Worm (Caenorhabditis elegans): ENCODE results near the gene oac-51.

The oac-51 gene

DNA sequence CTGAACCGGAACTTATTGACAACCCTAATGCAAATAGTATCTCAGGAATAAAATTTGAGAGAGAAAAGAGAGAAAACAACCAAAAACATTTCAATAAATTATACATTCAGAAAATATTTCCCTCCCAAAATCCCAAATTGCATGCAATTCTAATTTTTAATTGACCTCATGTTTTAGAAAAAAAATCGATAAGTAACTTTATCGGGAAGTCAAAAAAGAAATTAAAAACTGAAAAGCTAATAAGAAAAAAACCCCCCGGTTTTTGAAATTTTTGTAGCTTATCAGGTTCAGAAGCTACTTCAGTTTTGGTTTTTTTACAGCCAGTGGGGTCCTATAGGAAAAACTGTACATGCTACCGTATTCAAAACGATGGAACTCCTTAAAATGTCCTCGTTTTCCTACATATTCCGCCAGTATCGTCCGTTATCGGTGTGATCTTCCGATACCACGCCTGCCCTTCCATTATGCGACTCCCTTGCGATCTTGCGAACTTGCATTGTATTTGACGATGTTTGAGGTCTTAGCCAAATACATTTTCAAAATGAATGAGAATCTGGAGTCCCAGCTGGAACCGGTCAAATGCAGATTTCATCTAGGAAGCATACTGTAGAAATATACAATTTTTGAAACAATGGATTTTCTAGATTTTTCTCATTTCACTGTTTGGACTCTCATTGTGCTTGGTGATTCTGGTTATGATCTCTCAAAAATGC is at the start of gene oac-51, which contains the start of gene W03B1.3:
Gene oac-51, plus strand, starts transcription at position 663 of the 713 bp plus-strand sequence.
Gene W03B1.3, minus strand, starts transcription at position 101 of the 713 bp plus-strand sequence.
- TF ChIP-seq ets-7 (tag; optimal IDR thresholded peaks at IDR 0.05), result no peak
- no peak for TF ChIP-seq hnd-1 (tag; optimal IDR thresholded peaks at IDR 0.05)
- no peak for TF ChIP-seq hmg-4 (GFP tag; optimal IDR thresholded peaks at IDR 0.05)
- no peak for TF ChIP-seq tra-4 (tag; optimal IDR thresholded peaks at IDR 0.05)
- no peak for TF ChIP-seq scrt-1 (GFP tag; IDR thresholded peaks at IDR 0.05)
- no peak for TF ChIP-seq pes-1 (GFP tag; IDR thresholded peaks at IDR 0.05)
- TF ChIP-seq aly-1 (tag; optimal IDR thresholded peaks at IDR 0.05), result no peak
- TF ChIP-seq ama-1 (optimal IDR thresholded peaks at IDR 0.05), result no peak
- TF ChIP-seq tbx-37 (GFP tag; conservative IDR thresholded peaks at IDR 0.05), result no peak
- no peak for TF ChIP-seq B0310.2 (tag; optimal IDR thresholded peaks at IDR 0.05)

DNA sequence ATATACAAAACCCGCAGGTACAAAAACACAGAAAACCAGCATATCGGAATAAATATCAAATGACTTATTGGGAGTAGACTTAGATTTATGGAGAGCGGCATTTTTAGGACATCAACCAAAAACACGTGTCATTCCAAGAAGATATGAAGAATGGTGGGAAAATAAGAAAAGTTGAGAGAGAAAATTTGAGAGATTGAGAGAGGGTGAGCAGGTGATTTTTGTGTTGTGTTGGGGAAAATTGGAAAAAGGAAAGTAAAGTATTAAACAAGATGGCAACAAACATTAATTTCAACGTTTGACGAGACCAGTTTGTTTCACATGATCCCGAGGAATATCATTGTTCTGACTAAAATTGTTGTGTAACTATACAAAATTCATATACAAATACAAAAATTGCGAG is 48.3 kb upstream of the oac-51 start, which contains the start of gene srv-4:
Gene srv-4, minus strand, starts transcription at position 101 of the 400 bp plus-strand sequence.
- TF ChIP-seq hmbx-1 (tag; optimal IDR thresholded peaks at IDR 0.05), result no peak
- no peak for TF ChIP-seq F13C5.2 (tag; optimal IDR thresholded peaks at IDR 0.05)
- no peak for TF ChIP-seq tra-4 (tag; optimal IDR thresholded peaks at IDR 0.05)
- TF ChIP-seq scrt-1 (GFP tag; IDR thresholded peaks at IDR 0.05), result no peak
- no peak for TF ChIP-seq sea-1 (GFP tag; conservative IDR thresholded peaks at IDR 0.05)
- TF ChIP-seq flt-1 (GFP tag; IDR thresholded peaks at IDR 0.05), result no peak
- TF ChIP-seq ceh-36 (tag; optimal IDR thresholded peaks at IDR 0.05), result no peak
- TF ChIP-seq aly-1 (tag; optimal IDR thresholded peaks at IDR 0.05), result no peak
- no peak for TF ChIP-seq tbx-37 (GFP tag; conservative IDR thresholded peaks at IDR 0.05)
- TF ChIP-seq pes-1 (GFP tag; IDR thresholded peaks at IDR 0.05), result no peak
- TF ChIP-seq tbx-11 (GFP tag; IDR thresholded peaks at IDR 0.05), result no peak
- no peak for TF ChIP-seq ceh-13 (GFP tag; optimal IDR thresholded peaks at IDR 0.05)
- TF ChIP-seq hnd-1 (tag; optimal IDR thresholded peaks at IDR 0.05), result no peak
- TF ChIP-seq ama-1 (optimal IDR thresholded peaks at IDR 0.05), result no peak
- no peak for TF ChIP-seq ets-7 (tag; optimal IDR thresholded peaks at IDR 0.05)
- no peak for TF ChIP-seq hmg-4 (GFP tag; optimal IDR thresholded peaks at IDR 0.05)
- TF ChIP-seq B0310.2 (tag; optimal IDR thresholded peaks at IDR 0.05), result no peak

ce11 chrIV:4289267-4289666 is 47.3 kb upstream of the oac-51 start, which contains the start of gene F15E6.5:
TSS of gene F15E6.5 (plus strand) at chrIV:4289567.
- TF ChIP-seq F13C5.2 (tag; optimal IDR thresholded peaks at IDR 0.05) (no peak), tbx-37 (GFP tag; conservative IDR thresholded peaks at IDR 0.05) (no peak), ceh-36 (tag; optimal IDR thresholded peaks at IDR 0.05) (no peak), tbx-11 (GFP tag; IDR thresholded peaks at IDR 0.05) (no peak), flt-1 (GFP tag; IDR thresholded peaks at IDR 0.05) (no peak), pes-1 (GFP tag; IDR thresholded peaks at IDR 0.05) (no peak), aly-1 (tag; optimal IDR thresholded peaks at IDR 0.05) (no peak), ceh-13 (GFP tag; optimal IDR thresholded peaks at IDR 0.05) (no peak), hmg-4 (GFP tag; optimal IDR thresholded peaks at IDR 0.05) (no peak), ama-1 (optimal IDR thresholded peaks at IDR 0.05) (no peak), ets-7 (tag; optimal IDR thresholded peaks at IDR 0.05) (no peak), hmbx-1 (tag; optimal IDR thresholded peaks at IDR 0.05) (no peak), B0310.2 (tag; optimal IDR thresholded peaks at IDR 0.05) (no peak)

ce11 chrIV:4290472-4290871 is 46.1 kb upstream of the oac-51 start, which contains the start of gene dct-7:
TSS of gene dct-7 (minus strand) at chrIV:4290572.
- no peak for TF ChIP-seq hmg-4 (GFP tag; optimal IDR thresholded peaks at IDR 0.05)
- no peak for TF ChIP-seq pes-1 (GFP tag; IDR thresholded peaks at IDR 0.05)
- TF ChIP-seq ceh-36 (tag; optimal IDR thresholded peaks at IDR 0.05), result no peak
- no peak for TF ChIP-seq hnd-1 (tag; optimal IDR thresholded peaks at IDR 0.05)
- no peak for TF ChIP-seq scrt-1 (GFP tag; IDR thresholded peaks at IDR 0.05)
- TF ChIP-seq aly-1 (tag; optimal IDR thresholded peaks at IDR 0.05), result no peak
- TF ChIP-seq tbx-37 (GFP tag; conservative IDR thresholded peaks at IDR 0.05), result no peak
- no peak for TF ChIP-seq B0310.2 (tag; optimal IDR thresholded peaks at IDR 0.05)
- TF ChIP-seq ama-1 (optimal IDR thresholded peaks at IDR 0.05), result no peak
- TF ChIP-seq ets-7 (tag; optimal IDR thresholded peaks at IDR 0.05), result no peak
- TF ChIP-seq ceh-13 (GFP tag; optimal IDR thresholded peaks at IDR 0.05), result no peak
- no peak for TF ChIP-seq hmbx-1 (tag; optimal IDR thresholded peaks at IDR 0.05)
- no peak for TF ChIP-seq sea-1 (GFP tag; conservative IDR thresholded peaks at IDR 0.05)

DNA sequence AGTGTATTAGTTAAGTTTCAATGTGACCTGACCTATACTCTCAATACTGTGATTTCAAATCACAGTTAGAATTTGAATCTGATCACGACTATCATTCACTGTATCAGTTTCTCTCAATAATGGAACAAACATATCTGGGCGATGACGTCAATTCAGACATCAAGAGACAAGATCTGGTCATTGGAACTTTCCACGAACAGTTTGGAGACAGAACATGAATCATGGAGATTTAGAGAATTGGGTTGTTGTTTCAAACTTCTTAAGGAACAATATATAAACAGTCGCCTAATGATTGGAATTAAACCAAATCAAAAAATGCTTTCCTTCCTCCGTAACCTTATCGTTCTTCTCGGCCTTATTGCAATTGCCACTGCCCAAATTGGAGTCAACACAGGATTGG is 45.4 kb upstream of the oac-51 start, which contains the start of gene F15E6.4:
Gene F15E6.4, plus strand, starts transcription at position 301 of the 400 bp plus-strand sequence.
- TF ChIP-seq scrt-1 (GFP tag; IDR thresholded peaks at IDR 0.05) (no peak), aly-1 (tag; optimal IDR thresholded peaks at IDR 0.05) (no peak), tra-4 (tag; optimal IDR thresholded peaks at IDR 0.05) (no peak), B0310.2 (tag; optimal IDR thresholded peaks at IDR 0.05) (no peak), tbx-11 (GFP tag; IDR thresholded peaks at IDR 0.05) (no peak), tbx-37 (GFP tag; conservative IDR thresholded peaks at IDR 0.05) (no peak), flt-1 (GFP tag; IDR thresholded peaks at IDR 0.05) (no peak), ama-1 (optimal IDR thresholded peaks at IDR 0.05) (no peak), sea-1 (GFP tag; conservative IDR thresholded peaks at IDR 0.05) (no peak), pes-1 (GFP tag; IDR thresholded peaks at IDR 0.05) (no peak), hmg-4 (GFP tag; optimal IDR thresholded peaks at IDR 0.05) (no peak), hmbx-1 (tag; optimal IDR thresholded peaks at IDR 0.05) (no peak), ceh-13 (GFP tag; optimal IDR thresholded peaks at IDR 0.05) (no peak), ets-7 (tag; optimal IDR thresholded peaks at IDR 0.05) (no peak), F13C5.2 (tag; optimal IDR thresholded peaks at IDR 0.05) (no peak), hnd-1 (tag; optimal IDR thresholded peaks at IDR 0.05) (no peak), ceh-36 (tag; optimal IDR thresholded peaks at IDR 0.05) (no peak)

DNA sequence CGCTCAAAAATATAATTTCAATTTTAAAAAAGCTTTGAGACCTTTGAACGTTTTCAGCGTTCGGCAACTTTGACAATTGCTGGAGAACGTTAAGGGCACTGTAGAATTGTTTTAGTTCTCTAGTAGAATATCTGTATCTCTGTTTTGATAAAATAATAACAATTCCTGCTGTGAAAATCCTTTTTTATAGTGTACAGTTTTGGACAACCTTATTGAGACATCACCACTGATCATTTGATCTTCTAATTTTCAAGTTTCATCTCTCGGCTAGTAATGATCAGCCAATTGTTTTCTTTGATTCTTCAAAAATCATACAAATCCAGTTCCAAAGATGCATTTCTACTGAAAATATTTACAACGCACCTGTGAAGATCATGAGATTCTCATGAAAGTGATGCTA is 44.0 kb upstream of the oac-51 start, which contains the start of gene F15E6.10:
Gene F15E6.10, plus strand, starts transcription at position 301 of the 400 bp plus-strand sequence.
- TF ChIP-seq hmg-4 (GFP tag; optimal IDR thresholded peaks at IDR 0.05), result no peak
- TF ChIP-seq B0310.2 (tag; optimal IDR thresholded peaks at IDR 0.05), result no peak
- no peak for TF ChIP-seq F13C5.2 (tag; optimal IDR thresholded peaks at IDR 0.05)
- TF ChIP-seq ceh-13 (GFP tag; optimal IDR thresholded peaks at IDR 0.05), result no peak
- no peak for TF ChIP-seq sea-1 (GFP tag; conservative IDR thresholded peaks at IDR 0.05)
- TF ChIP-seq hmbx-1 (tag; optimal IDR thresholded peaks at IDR 0.05), result no peak
- no peak for TF ChIP-seq scrt-1 (GFP tag; IDR thresholded peaks at IDR 0.05)
- no peak for TF ChIP-seq tbx-37 (GFP tag; conservative IDR thresholded peaks at IDR 0.05)
- TF ChIP-seq ets-7 (tag; optimal IDR thresholded peaks at IDR 0.05), result no peak
- TF ChIP-seq pes-1 (GFP tag; IDR thresholded peaks at IDR 0.05), result no peak
- no peak for TF ChIP-seq ama-1 (optimal IDR thresholded peaks at IDR 0.05)
- TF ChIP-seq ceh-36 (tag; optimal IDR thresholded peaks at IDR 0.05), result no peak
